Worm (Caenorhabditis elegans) whole organism, L1 larva: ENCODE data around the gene set-20.

Source experiments
- C16A3.4 ChIP-seq: fragments of 150-350 bp; optimal IDR thresholded peaks from 2 replicates; lab custom pipeline; 2014; ENCODE audit warnings: missing biosample characterization, missing genetic modification characterization
- blmp-1 ChIP-seq: fragments of 150-350 bp; optimal IDR thresholded peaks from 2 replicates; lab custom pipeline; 2014; ENCODE audit warnings: missing biosample characterization, missing genetic modification characterization
- ceh-63 ChIP-seq: fragments of 200-800 bp; sonication (Bioruptor generic); optimal IDR thresholded peaks from 2 replicates; lab custom pipeline; 2018; ENCODE audit warnings: mild to moderate bottlenecking, missing genetic modification characterization, missing compliant biosample characterization
- ceh-82 ChIP-seq, 3 experiments: fragments of 150-350 bp in 1 of 3; sonication (generic microtip) in 2 of 3; optimal IDR thresholded peaks; 2 replicates each; lab custom pipeline; 2014 to 2017; ENCODE audit warnings: missing biosample characterization in 3 of 3, missing genetic modification characterization in 3 of 3
- ceh-88 ChIP-seq: fragments of 200-800 bp; sonication (Bioruptor generic); IDR thresholded peaks from 2 replicates; pipeline ENCODE4 v1.3.6; 2022; ENCODE audit warnings: missing genetic modification characterization, missing compliant biosample characterization
- ceh-90 ChIP-seq: sonication (generic microtip); optimal IDR thresholded peaks from 2 replicates; lab custom pipeline; 2016; ENCODE audit warnings: missing genetic modification characterization, missing compliant biosample characterization
- ces-1 ChIP-seq: fragments of 150-350 bp; optimal IDR thresholded peaks from 2 replicates; lab custom pipeline; 2014; ENCODE audit warnings: missing biosample characterization, missing genetic modification reagents, missing genetic modification characterization
- efl-1 ChIP-seq, 4 experiments: fragments of 150-350 bp; optimal IDR thresholded peaks in 3 of 4; peaks in 1 of 4; 1 replicate in 1 of 4; 2 replicates in 3 of 4; lab custom pipeline; 2014; ENCODE audit warnings: missing biosample characterization in 2 of 4, missing genetic modification characterization in 2 of 4, missing genetic modification reagents in 2 of 4
- egl-13 ChIP-seq: sonication (generic microtip); optimal IDR thresholded peaks from 2 replicates; lab custom pipeline; 2016; ENCODE audit warnings: missing genotype, missing genetic modification reagents, missing genetic modification characterization, missing compliant biosample characterization
- elt-2 ChIP-seq: sonication (generic microtip); optimal IDR thresholded peaks from 2 replicates; lab custom pipeline; 2016; ENCODE audit warnings: missing genetic modification characterization, mild to moderate bottlenecking, inconsistent platforms, missing compliant biosample characterization, missing genetic modification reagents
- elt-3 ChIP-seq, 6 experiments: fragments of 150-350 bp in 1 of 6; sonication (generic microtip); optimal IDR thresholded peaks; 2 replicates each; lab custom pipeline; 2017 to 2018; ENCODE audit warnings: missing biosample characterization in 6 of 6, missing genetic modification characterization in 6 of 6, inconsistent platforms in 1 of 6
- fkh-10 ChIP-seq: sonication (generic microtip); optimal IDR thresholded peaks from 2 replicates; lab custom pipeline; 2017; ENCODE audit warnings: missing biosample characterization, missing genetic modification reagents, missing genetic modification characterization
- fkh-8 ChIP-seq: sonication (generic microtip); optimal IDR thresholded peaks from 2 replicates; lab custom pipeline; 2016; ENCODE audit warnings: mild to moderate bottlenecking, missing genetic modification characterization, missing compliant biosample characterization
- grh-1 ChIP-seq: fragments of 200-800 bp; sonication (Bioruptor generic); IDR thresholded peaks from 2 replicates; pipeline ENCODE4 v1.3.6; 2022; ENCODE audit warnings: missing genetic modification reagents, missing genetic modification characterization, missing compliant biosample characterization
- irx-1 ChIP-seq: sonication (generic microtip); optimal IDR thresholded peaks from 2 replicates; lab custom pipeline; 2016; ENCODE audit warnings: missing genetic modification characterization, missing compliant biosample characterization
- lin-14 ChIP-seq: fragments of 200-800 bp; sonication (Bioruptor generic); optimal IDR thresholded peaks from 2 replicates; lab custom pipeline; 2018; ENCODE audit warnings: mild to moderate bottlenecking, missing genetic modification characterization, moderate library complexity, missing compliant biosample characterization
- lin-35 ChIP-seq, 2 experiments: fragments of 150-350 bp; optimal IDR thresholded peaks; 2 replicates each; lab custom pipeline; 2014; ENCODE audit warnings: missing biosample characterization in 2 of 2, missing genetic modification characterization in 2 of 2, missing genetic modification reagents in 2 of 2
- mdl-1 ChIP-seq, 2 experiments: fragments of 150-350 bp; optimal IDR thresholded peaks; 2 replicates each; lab custom pipeline; 2014 to 2017; ENCODE audit warnings: missing biosample characterization in 2 of 2, missing genetic modification characterization in 2 of 2, inconsistent platforms in 1 of 2
- nhr-12 ChIP-seq: sonication (generic microtip); optimal IDR thresholded peaks from 2 replicates; lab custom pipeline; 2017; ENCODE audit warnings: missing biosample characterization, missing genetic modification characterization
- nhr-20 ChIP-seq: sonication (generic microtip); optimal IDR thresholded peaks from 2 replicates; lab custom pipeline; 2016; ENCODE audit warnings: mild to moderate bottlenecking, missing genetic modification characterization, missing compliant biosample characterization
- nhr-237 ChIP-seq: fragments of 150-350 bp; optimal IDR thresholded peaks from 2 replicates; lab custom pipeline; 2014; ENCODE audit warnings: missing biosample characterization, missing genetic modification characterization
- nhr-71 ChIP-seq: sonication (generic microtip); optimal IDR thresholded peaks from 2 replicates; lab custom pipeline; 2016; ENCODE audit warnings: mild to moderate bottlenecking, missing genetic modification characterization, moderate library complexity, missing compliant biosample characterization
- nhr-85 ChIP-seq: sonication (generic microtip); peaks from one replicate; lab custom pipeline; 2016; ENCODE audit warnings: missing genetic modification characterization, inconsistent platforms, missing compliant biosample characterization
- rnt-1 ChIP-seq: sonication (generic microtip); optimal IDR thresholded peaks from 2 replicates; lab custom pipeline; 2016; ENCODE audit warnings: mild to moderate bottlenecking, missing genetic modification characterization, moderate library complexity, missing compliant biosample characterization
- snpc-4 ChIP-seq: fragments of 150-350 bp; optimal IDR thresholded peaks from 2 replicates; lab custom pipeline; 2014; ENCODE audit warnings: missing biosample characterization, missing genetic modification characterization
- snu-23 ChIP-seq: sonication (generic microtip); optimal IDR thresholded peaks from 2 replicates; lab custom pipeline; 2016; ENCODE audit warnings: missing genetic modification characterization, missing compliant biosample characterization
- swsn-7 ChIP-seq: sonication (generic microtip); optimal IDR thresholded peaks from 2 replicates; lab custom pipeline; 2016; ENCODE audit warnings: missing genetic modification characterization, missing compliant biosample characterization
- unc-30 ChIP-seq: sonication (generic microtip); optimal IDR thresholded peaks from 2 replicates; lab custom pipeline; 2017; ENCODE audit warnings: missing biosample characterization, missing genetic modification characterization
- unc-86 ChIP-seq: sonication (generic microtip); optimal IDR thresholded peaks from 2 replicates; lab custom pipeline; 2016; ENCODE audit warnings: missing genetic modification characterization, missing compliant biosample characterization
- unc-98 ChIP-seq: fragments of 200-800 bp; sonication (Bioruptor generic); IDR thresholded peaks from 2 replicates; pipeline ENCODE4 v1.3.6; 2022; ENCODE audit warnings: missing genetic modification characterization, missing compliant biosample characterization
- vab-15 ChIP-seq: sonication (generic microtip); optimal IDR thresholded peaks from 2 replicates; lab custom pipeline; 2017; ENCODE audit warnings: missing genotype, mild to moderate bottlenecking, missing genetic modification characterization, missing compliant biosample characterization
- xbp-1 ChIP-seq: sonication (generic microtip); optimal IDR thresholded peaks from 2 replicates; lab custom pipeline; 2016; ENCODE audit warnings: missing genetic modification characterization, missing compliant biosample characterization
- zag-1 ChIP-seq: fragments of 150-350 bp; optimal IDR thresholded peaks from 2 replicates; lab custom pipeline; 2014; ENCODE audit warnings: missing biosample characterization, missing genetic modification characterization
- zip-4 ChIP-seq: fragments of 200-800 bp; sonication (Bioruptor generic); optimal IDR thresholded peaks from 2 replicates; lab custom pipeline; 2018; ENCODE audit warnings: mild to moderate bottlenecking, missing genetic modification characterization, moderate library complexity, missing compliant biosample characterization

The set-20 gene

DNA sequence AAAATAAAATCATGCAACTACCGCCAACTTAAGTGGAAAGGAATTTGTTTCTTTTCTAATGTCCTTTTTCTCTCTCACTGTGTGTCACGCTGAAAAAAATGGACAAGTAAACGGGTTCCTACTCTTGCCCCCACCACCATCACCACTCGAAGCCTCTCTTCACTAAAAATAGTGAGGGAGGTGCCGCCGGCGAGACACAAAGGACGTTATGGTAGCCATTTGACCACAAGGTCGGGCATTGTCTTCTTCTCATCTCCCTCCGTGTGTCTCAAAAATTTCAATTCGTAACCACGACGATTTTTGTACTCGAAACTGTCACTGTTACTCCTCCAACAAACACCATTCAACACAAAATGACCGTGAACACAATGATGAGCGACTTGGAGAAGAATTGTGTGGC lies 26.3 kb downstream of the set-20 start, which contains the start of gene T22B7.22 (continued):
- peak; percentile 95 for TF ChIP-seq nhr-85 (tag; lab: Kevin White, UChicago)
- TF ChIP-seq nhr-12 (tag; lab: Kevin White, UChicago), result no peak
- TF ChIP-seq xbp-1, result no peak
- no peak for TF ChIP-seq ceh-82 (tag; optimal IDR thresholded peaks at IDR 0.05; lab: Kevin White, UChicago)
- TF ChIP-seq snu-23 (GFP tag; lab: Kevin White, UChicago), result peak; percentile 65
- peak; percentile 14 for TF ChIP-seq irx-1 (tag; lab: Kevin White, UChicago)
- peak; percentile 56 for TF ChIP-seq grh-1
- no peak for TF ChIP-seq fkh-8 (tag; lab: Kevin White, UChicago)
- TF ChIP-seq unc-98 (GFP tag; lab: Robert Waterston, UW), result no peak
- TF ChIP-seq swsn-7, result no peak
- no peak for TF ChIP-seq ces-1
- peak in 1 of 6 experiments; percentile 3 for TF ChIP-seq elt-3 (tag; optimal IDR thresholded peaks at IDR 0.05; lab: Kevin White, UChicago)
- peak; percentile 66 for TF ChIP-seq nhr-20 (tag; lab: Kevin White, UChicago)
- TF ChIP-seq unc-86 (tag; lab: Kevin White, UChicago), result no peak
- peak; percentile 86 for TF ChIP-seq lin-14 (GFP tag; lab: Kevin White, UChicago)
- no peak for TF ChIP-seq ceh-63 (GFP tag; lab: Kevin White, UChicago)
- no peak for TF ChIP-seq egl-13 (tag; lab: Kevin White, UChicago)
- TF ChIP-seq, all 84 proteins: peak for 14

DNA sequence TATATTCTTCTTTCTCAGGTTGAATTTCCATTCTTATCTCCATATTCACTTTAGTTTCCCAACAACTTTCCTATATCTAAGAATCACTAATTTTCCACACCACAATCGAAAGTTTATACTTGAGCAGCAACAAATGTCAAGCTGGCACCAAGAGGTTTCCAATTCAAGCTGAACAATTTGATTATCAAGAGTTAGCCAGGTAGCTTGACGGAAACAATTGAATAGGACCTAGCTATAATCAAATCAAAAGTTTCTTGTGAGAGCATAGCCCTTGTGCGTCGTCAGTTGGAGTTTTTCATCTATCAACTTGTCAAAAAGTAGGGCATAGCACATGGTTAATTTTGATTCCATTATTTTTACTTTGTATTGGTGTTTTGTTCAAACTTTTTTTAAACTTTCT lies 30.4 kb downstream of the set-20 start:
- no peak for TF ChIP-seq efl-1 (optimal IDR thresholded peaks at IDR 0.05; lab: Kevin White, UChicago)
- TF ChIP-seq efl-1 (GFP tag; optimal IDR thresholded peaks at IDR 0.05 in 1 of 2; lab: Kevin White, UChicago), result peak in 1 of 2 experiments; percentile 62
- TF ChIP-seq xbp-1, result no peak
- TF ChIP-seq, all 84 proteins: peak for 1

DNA sequence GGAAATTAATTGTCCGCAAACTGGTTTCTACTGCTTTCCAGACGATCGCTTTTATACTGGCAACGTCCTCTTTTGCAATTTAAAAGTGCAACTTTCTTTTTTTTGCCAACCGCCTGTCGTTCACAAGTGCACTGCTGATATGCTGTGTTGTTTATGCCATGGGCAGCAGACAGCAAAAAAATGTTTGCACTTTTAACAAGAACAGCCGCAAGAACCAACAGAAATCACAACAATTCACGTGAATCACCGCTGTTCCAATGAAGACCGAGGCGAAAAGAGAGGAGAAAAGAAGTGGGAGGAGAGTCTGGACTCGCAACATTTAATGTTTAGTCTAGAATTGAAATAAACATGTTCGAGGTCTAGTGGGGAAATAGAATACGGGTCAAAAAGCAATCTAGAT lies 32.1 kb downstream of the set-20 start, which contains the start of gene T22B7.7:
Gene T22B7.7, minus strand, starts transcription at position 262 of the 400 bp plus-strand sequence.
- TF ChIP-seq efl-1 (optimal IDR thresholded peaks at IDR 0.05; lab: Kevin White, UChicago) (no peak), efl-1 (GFP tag; optimal IDR thresholded peaks at IDR 0.05 in 1 of 2; lab: Kevin White, UChicago) (peak in 1 of 2 experiments; percentile 47), unc-30 (tag; lab: Kevin White, UChicago) (no peak), lin-14 (GFP tag; lab: Kevin White, UChicago) (peak; percentile 21)

ce11 chrX:5647884-5648283 lies 38.1 kb downstream of the set-20 start, which contains the start of gene srv-7:
Gene srv-7, minus strand, starts transcription at chrX:5647984.
- TF ChIP-seq nhr-237 (tag; lab: Kevin White, UChicago), result no peak

- TF ChIP-seq ceh-82 (tag; optimal IDR thresholded peaks at IDR 0.05; lab: Kevin White, UChicago), result no peak
- TF ChIP-seq elt-2, result no peak
- TF ChIP-seq elt-3 (tag; optimal IDR thresholded peaks at IDR 0.05; lab: Kevin White, UChicago), result peak in 1 of 6 experiments; percentile 75
- no peak for TF ChIP-seq rnt-1 (tag; lab: Kevin White, UChicago)
- TF ChIP-seq nhr-85 (tag; lab: Kevin White, UChicago), result peak; percentile 68
- no peak for TF ChIP-seq vab-15 (tag; lab: Kevin White, UChicago)
- TF ChIP-seq zag-1 (tag; lab: Kevin White, UChicago), result no peak
- TF ChIP-seq ceh-90, result no peak
- no peak for TF ChIP-seq zip-4
Observed at ce11 chrX:5646951-5647423, 39.0 kb downstream of the set-20 start, which contains the start of gene T22B7.3. Gene T22B7.3, plus strand, starts transcription at chrX:5647373.

ce11 chrX:5645606-5646005 lies 40.4 kb downstream of the set-20 start:
- TF ChIP-seq nhr-71 (tag; lab: Kevin White, UChicago), result peak; percentile 50
- peak; percentile 54 for TF ChIP-seq nhr-20 (tag; lab: Kevin White, UChicago)
- no peak for TF ChIP-seq snpc-4 (tag; lab: Kevin White, UChicago)
- no peak for TF ChIP-seq C16A3.4 (tag; lab: Kevin White, UChicago)
- TF ChIP-seq zag-1 (tag; lab: Kevin White, UChicago), result no peak
- TF ChIP-seq ces-1, result no peak
- TF ChIP-seq snu-23 (GFP tag; lab: Kevin White, UChicago), result peak; percentile 44
- peak in 1 of 2 experiments; percentile 84 for TF ChIP-seq mdl-1 (tag; optimal IDR thresholded peaks at IDR 0.05; lab: Kevin White, UChicago)
- TF ChIP-seq efl-1 (optimal IDR thresholded peaks at IDR 0.05; lab: Kevin White, UChicago), result no peak
- TF ChIP-seq efl-1 (GFP tag; optimal IDR thresholded peaks at IDR 0.05 in 1 of 2; lab: Kevin White, UChicago), result no peak
- TF ChIP-seq lin-14 (GFP tag; lab: Kevin White, UChicago), result peak; percentile 52
- peak; percentile 79 for TF ChIP-seq nhr-85 (tag; lab: Kevin White, UChicago)
- no peak for TF ChIP-seq fkh-10 (GFP tag; lab: Kevin White, UChicago)
- peak; percentile 57 for TF ChIP-seq blmp-1
- peak in 1 of 2 experiments; percentile 50 for TF ChIP-seq lin-35 (GFP tag; optimal IDR thresholded peaks at IDR 0.05; lab: Kevin White, UChicago)
- no peak for TF ChIP-seq ceh-88 (GFP tag; lab: Robert Waterston, UW)
- TF ChIP-seq elt-3 (tag; optimal IDR thresholded peaks at IDR 0.05; lab: Kevin White, UChicago), result peak in 3 of 6 experiments; percentile 5 to 73 (median 35)
- peak; percentile 49; the same call in 1 of the 2 replicates for TF ChIP-seq grh-1
